Fruit fly (Drosophila melanogaster) Kc167 (cell line): ENCODE data around the gene CG7568.

Source experiments
- Myc ChIP-seq: fragments of >200 bp; optimal IDR thresholded peaks from 2 replicates; lab custom pipeline; 2017; ENCODE audit warnings: missing external identifiers
- insv ChIP-seq: fragments of >200 bp; optimal IDR thresholded peaks from 3 replicates; lab custom pipeline; 2018; ENCODE audit warnings: missing external identifiers

- no peak for TF ChIP-seq Myc (lab: Kevin White, UChicago)
- TF ChIP-seq insv (lab: Kevin White, UChicago) = no peak
Observed at dm6 chr3R:29585015-29585701, 15.5 kb downstream of the CG7568 start.
